Fruit fly (Drosophila melanogaster) whole organism, adult: ENCODE data around the gene Prosbeta7.

Experiments
- CG7101 ChIP-seq: fragments of 200-800 bp; sonication (Bioruptor generic); optimal IDR thresholded peaks from 2 replicates; lab custom pipeline; 2018; ENCODE audit warnings: missing biosample characterization, mild to moderate bottlenecking, missing genetic modification characterization, moderate library complexity
- cic ChIP-seq: fragments of 200-800 bp; sonication (Bioruptor generic); optimal IDR thresholded peaks from 2 replicates; lab custom pipeline; 2017; ENCODE audit warnings: missing biosample characterization, mild to moderate bottlenecking, missing genetic modification characterization, moderate library complexity
- kay ChIP-seq: fragments of 200-800 bp; sonication (Bioruptor generic); peaks from one replicate; lab custom pipeline; 2016; ENCODE audit warnings: missing biosample characterization, missing genetic modification characterization, borderline replicate concordance
- toe ChIP-seq: fragments of 200-800 bp; sonication (Bioruptor generic); optimal IDR thresholded peaks from 2 replicates; lab custom pipeline; 2016; ENCODE audit warnings: missing biosample characterization, missing genetic modification characterization

DNA sequence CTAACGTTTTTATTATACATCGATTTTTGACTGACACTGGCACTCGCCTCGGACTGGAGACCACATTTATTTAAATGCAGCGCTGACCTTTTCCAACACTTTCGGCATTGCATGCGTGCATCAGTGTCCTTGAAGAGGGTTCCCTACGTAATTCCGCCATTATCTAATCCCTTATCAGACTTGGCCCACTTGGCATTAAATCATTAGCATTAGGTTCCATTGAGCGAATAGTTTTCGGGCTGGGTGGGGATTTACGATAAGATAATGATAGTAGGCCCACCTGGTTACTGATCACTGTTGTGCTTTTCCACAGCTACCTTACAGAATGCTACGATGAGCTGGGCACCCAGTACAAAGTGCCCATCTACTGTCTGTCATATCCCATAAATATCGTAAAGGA is 37.0 kb upstream of the Prosbeta7 start:
- no peak for TF ChIP-seq toe (GFP tag; lab: Kevin White, UChicago)
- no peak for TF ChIP-seq CG7101 (tag; lab: Kevin White, UChicago)
- no peak for TF ChIP-seq kay (GFP tag; lab: Kevin White, UChicago)
- TF ChIP-seq cic: peak; percentile 63
